Fruit fly (Drosophila melanogaster): ENCODE measurements around the gene Pdf.

DNA sequence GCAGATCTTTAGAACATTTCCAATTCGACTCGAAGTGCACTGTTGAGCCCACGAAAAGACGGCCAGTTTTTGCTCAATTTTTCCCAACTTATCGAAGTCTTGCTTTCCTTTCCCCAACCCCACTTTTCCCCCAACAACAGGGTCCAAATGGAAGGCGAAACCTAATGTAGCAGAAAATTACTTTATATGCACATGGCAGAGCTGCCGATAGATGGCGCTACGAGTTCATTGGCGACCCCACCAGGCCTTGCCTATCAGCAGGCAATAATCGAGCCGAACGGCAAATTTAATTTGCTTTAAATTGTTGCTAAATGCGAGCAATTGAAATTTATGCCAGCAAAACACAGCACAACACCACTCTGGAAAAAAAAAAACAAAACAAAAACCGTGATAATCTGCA is 23.4 kb downstream of the Pdf start:
- TF ChIP-seq Mio (GFP tag; optimal IDR thresholded peaks at IDR 0.05) (no peak), Hr78 (GFP tag; optimal IDR thresholded peaks at IDR 0.05) (no peak), lola (GFP tag; optimal IDR thresholded peaks at IDR 0.05) (no peak)
